Worm (Caenorhabditis elegans) whole organism, mixed stage, embryonic: ENCODE results near the gene clec-266.

Source experiments
- M03D4.4 ChIP-seq: sonication (generic microtip); optimal IDR thresholded peaks from 2 replicates; lab custom pipeline; 2017; ENCODE audit warnings: mild to moderate bottlenecking, missing genetic modification characterization, missing compliant biosample characterization
- bed-3 ChIP-seq: fragments of 200-800 bp; sonication (Bioruptor generic); optimal IDR thresholded peaks from 3 replicates; lab custom pipeline; 2018; ENCODE audit warnings: mild to moderate bottlenecking, missing genetic modification characterization, moderate library complexity, missing compliant biosample characterization
- blmp-1 ChIP-seq: fragments of 150-350 bp; optimal IDR thresholded peaks from 2 replicates; lab custom pipeline; 2014; ENCODE audit warnings: missing biosample characterization, missing genetic modification characterization
- ceh-39 ChIP-seq: fragments of 150-350 bp; optimal IDR thresholded peaks from 2 replicates; lab custom pipeline; 2014; ENCODE audit warnings: missing biosample characterization, missing genetic modification characterization
- ceh-43 ChIP-seq: fragments of 200-800 bp; sonication (Bioruptor generic); optimal IDR thresholded peaks from 2 replicates; lab custom pipeline; 2018; ENCODE audit warnings: mild to moderate bottlenecking, missing genetic modification characterization, moderate library complexity, missing compliant biosample characterization
- ceh-83 ChIP-seq: fragments of 200-800 bp; sonication (Bioruptor generic); optimal IDR thresholded peaks from 2 replicates; lab custom pipeline; 2018; ENCODE audit warnings: mild to moderate bottlenecking, missing genetic modification characterization, missing compliant biosample characterization
- ces-1 ChIP-seq: fragments of 150-350 bp; optimal IDR thresholded peaks from 2 replicates; lab custom pipeline; 2014; ENCODE audit warnings: missing biosample characterization, missing genetic modification reagents, missing genetic modification characterization
- cnd-1 ChIP-seq: fragments of 200-800 bp; sonication (Bioruptor generic); optimal IDR thresholded peaks from 2 replicates; lab custom pipeline; 2018; ENCODE audit warnings: mild to moderate bottlenecking, missing genetic modification characterization, missing compliant biosample characterization
- drap-1 ChIP-seq: fragments of 200-800 bp; sonication (Bioruptor generic); optimal IDR thresholded peaks from 3 replicates; lab custom pipeline; 2018; ENCODE audit warnings: mild to moderate bottlenecking, missing genetic modification characterization, missing compliant biosample characterization
- elt-1 ChIP-seq: sonication (generic microtip); optimal IDR thresholded peaks from 2 replicates; lab custom pipeline; 2017; ENCODE audit warnings: missing genetic modification characterization, mild to moderate bottlenecking, missing compliant biosample characterization, antibody characterized with exemption, moderate library complexity, borderline replicate concordance; ENCODE audit not compliant: insufficient read depth
- elt-3 ChIP-seq: fragments of 150-350 bp; optimal IDR thresholded peaks from 2 replicates; lab custom pipeline; 2014; ENCODE audit warnings: missing biosample characterization, missing genetic modification characterization
- flh-1 ChIP-seq: fragments of 200-800 bp; sonication (Bioruptor generic); optimal IDR thresholded peaks from 2 replicates; lab custom pipeline; 2018; ENCODE audit warnings: mild to moderate bottlenecking, missing genetic modification characterization, moderate library complexity, missing compliant biosample characterization
- ham-2 ChIP-seq: fragments of 200-800 bp; sonication (Bioruptor generic); optimal IDR thresholded peaks from 2 replicates; lab custom pipeline; 2018; ENCODE audit warnings: mild to moderate bottlenecking, missing genetic modification characterization, missing compliant biosample characterization
- hlh-1 ChIP-seq: fragments of 150-350 bp; optimal IDR thresholded peaks from 2 replicates; lab custom pipeline; 2014; ENCODE audit warnings: missing biosample characterization, missing genetic modification reagents, missing genetic modification characterization
- lin-13 ChIP-seq: fragments of 150-350 bp; optimal IDR thresholded peaks from 2 replicates; lab custom pipeline; 2014; ENCODE audit warnings: missing biosample characterization, missing genetic modification characterization
- lin-32 ChIP-seq: fragments of 200-800 bp; sonication (Bioruptor generic); optimal IDR thresholded peaks from 2 replicates; lab custom pipeline; 2018; ENCODE audit warnings: mild to moderate bottlenecking, missing genetic modification characterization, missing compliant biosample characterization
- lsy-2 ChIP-seq: fragments of 150-350 bp; optimal IDR thresholded peaks from 2 replicates; lab custom pipeline; 2014; ENCODE audit warnings: missing biosample characterization, missing genetic modification characterization
- mab-5 ChIP-seq: fragments of 150-350 bp; optimal IDR thresholded peaks from 2 replicates; lab custom pipeline; 2014; ENCODE audit warnings: missing biosample characterization, missing genetic modification characterization
- mep-1 ChIP-seq: fragments of 150-350 bp; optimal IDR thresholded peaks from 2 replicates; lab custom pipeline; 2017; ENCODE audit warnings: missing biosample characterization, missing genetic modification reagents, missing genetic modification characterization, inconsistent platforms
- mls-2 ChIP-seq: sonication (generic microtip); optimal IDR thresholded peaks from 2 replicates; lab custom pipeline; 2016; ENCODE audit warnings: mild to moderate bottlenecking, missing genetic modification characterization, moderate library complexity, missing compliant biosample characterization
- nhr-12 ChIP-seq: fragments of 150-350 bp; optimal IDR thresholded peaks from 2 replicates; lab custom pipeline; 2014; ENCODE audit warnings: missing biosample characterization, missing genetic modification characterization
- nhr-2 ChIP-seq: fragments of 150-350 bp; optimal IDR thresholded peaks from 2 replicates; lab custom pipeline; 2014; ENCODE audit warnings: missing biosample characterization, missing genetic modification characterization
- nhr-237 ChIP-seq: fragments of 150-350 bp; optimal IDR thresholded peaks from 2 replicates; lab custom pipeline; 2014; ENCODE audit warnings: missing biosample characterization, missing genetic modification characterization
- nhr-28 ChIP-seq: fragments of 150-350 bp; optimal IDR thresholded peaks from 2 replicates; lab custom pipeline; 2014; ENCODE audit warnings: missing biosample characterization, missing genetic modification characterization
- nhr-76 ChIP-seq: sonication (generic microtip); optimal IDR thresholded peaks from 2 replicates; lab custom pipeline; 2017; ENCODE audit warnings: missing biosample characterization, missing genetic modification characterization
- pha-4 ChIP-seq: fragments of 150-350 bp; optimal IDR thresholded peaks from 2 replicates; lab custom pipeline; 2018; ENCODE audit warnings: missing biosample characterization, missing genetic modification reagents, missing genetic modification characterization
- sem-2 ChIP-seq: fragments of 200-800 bp; sonication (Bioruptor generic); optimal IDR thresholded peaks from 2 replicates; lab custom pipeline; 2018; ENCODE audit warnings: mild to moderate bottlenecking, missing genetic modification characterization, missing compliant biosample characterization
- snpc-4 ChIP-seq: fragments of 150-350 bp; optimal IDR thresholded peaks from 2 replicates; lab custom pipeline; 2014; ENCODE audit warnings: missing biosample characterization, missing genetic modification characterization
- sptf-1 ChIP-seq: sonication (generic microtip); optimal IDR thresholded peaks from 2 replicates; lab custom pipeline; 2017; ENCODE audit warnings: mild to moderate bottlenecking, missing genetic modification characterization, moderate library complexity, missing compliant biosample characterization
- tbx-8 ChIP-seq: fragments of 200-800 bp; sonication (Bioruptor generic); optimal IDR thresholded peaks from 2 replicates; lab custom pipeline; 2018; ENCODE audit warnings: mild to moderate bottlenecking, missing genetic modification characterization, moderate library complexity, missing compliant biosample characterization
- unc-120 ChIP-seq: sonication (generic microtip); optimal IDR thresholded peaks from 2 replicates; lab custom pipeline; 2017; ENCODE audit warnings: missing genetic modification characterization, missing compliant biosample characterization; ENCODE audit not compliant: poor library complexity, severe bottlenecking
- unc-39 ChIP-seq: fragments of 150-350 bp; optimal IDR thresholded peaks from 2 replicates; lab custom pipeline; 2014; ENCODE audit warnings: missing biosample characterization, missing genetic modification characterization
- unc-62 ChIP-seq: fragments of 150-350 bp; optimal IDR thresholded peaks from 2 replicates; lab custom pipeline; 2014; ENCODE audit warnings: missing biosample characterization, missing genetic modification reagents, missing genetic modification characterization
- zip-8 ChIP-seq: fragments of 150-350 bp; optimal IDR thresholded peaks from 2 replicates; lab custom pipeline; 2014; ENCODE audit warnings: missing biosample characterization, missing genetic modification characterization
- ztf-11 ChIP-seq: fragments of 150-350 bp; optimal IDR thresholded peaks from 2 replicates; lab custom pipeline; 2014; ENCODE audit warnings: missing biosample characterization, missing genetic modification characterization

Gene clec-266

ce11 chrX:6622552-6623236 lies at the start of gene clec-266:
TSS of gene clec-266 (minus strand) at chrX:6622915.
- no peak for TF ChIP-seq bed-3 (GFP tag; lab: Kevin White, UChicago)
- TF ChIP-seq lin-32 (GFP tag; lab: Kevin White, UChicago): no peak
- TF ChIP-seq tbx-8 (GFP tag; lab: Kevin White, UChicago): no peak
- TF ChIP-seq zip-8 (tag; lab: Kevin White, UChicago): no peak
- TF ChIP-seq blmp-1 (tag; lab: Kevin White, UChicago): no peak
- TF ChIP-seq mab-5 (tag; lab: Kevin White, UChicago): no peak
- TF ChIP-seq mls-2 (tag; lab: Kevin White, UChicago): no peak
- no peak for TF ChIP-seq mep-1 (tag; lab: Kevin White, UChicago)
- no peak for TF ChIP-seq elt-1 (tag; lab: Kevin White, UChicago)
- peak; percentile 63 for TF ChIP-seq unc-39 (tag; lab: Kevin White, UChicago)
- TF ChIP-seq unc-120: no peak
- no peak for TF ChIP-seq flh-1
- no peak for TF ChIP-seq ztf-11 (tag; lab: Kevin White, UChicago)
- no peak for TF ChIP-seq drap-1 (GFP tag; lab: Kevin White, UChicago)
- peak; percentile 57 for TF ChIP-seq nhr-2 (tag; lab: Kevin White, UChicago)
- no peak for TF ChIP-seq unc-62 (GFP tag; lab: Kevin White, UChicago)
- TF ChIP-seq lsy-2 (tag; lab: Kevin White, UChicago): no peak
- no peak for TF ChIP-seq M03D4.4 (tag; lab: Kevin White, UChicago)
- no peak for TF ChIP-seq snpc-4 (tag; lab: Kevin White, UChicago)
- no peak for TF ChIP-seq ham-2 (GFP tag; lab: Kevin White, UChicago)
- TF ChIP-seq nhr-76: no peak
- TF ChIP-seq ceh-43 (GFP tag; lab: Kevin White, UChicago): peak; percentile 18
- TF ChIP-seq sptf-1 (tag; lab: Kevin White, UChicago): no peak
- no peak for TF ChIP-seq ces-1 (GFP tag; lab: Kevin White, UChicago)
- no peak for TF ChIP-seq elt-3 (tag; lab: Kevin White, UChicago)
- TF ChIP-seq ceh-83: no peak
- no peak for TF ChIP-seq cnd-1 (tag; lab: Kevin White, UChicago)
- no peak for TF ChIP-seq nhr-28 (tag; lab: Kevin White, UChicago)
- no peak for TF ChIP-seq sem-2
- TF ChIP-seq hlh-1 (tag; lab: Kevin White, UChicago): no peak
- TF ChIP-seq pha-4 (tag; lab: Kevin White, UChicago): no peak
- TF ChIP-seq nhr-12 (tag; lab: Kevin White, UChicago): peak; percentile 44
- TF ChIP-seq nhr-237 (tag; lab: Kevin White, UChicago): no peak
- peak; percentile 36 for TF ChIP-seq ceh-39
- TF ChIP-seq lin-13: no peak

- TF ChIP-seq mab-5 (tag; lab: Kevin White, UChicago) (no peak), sem-2 (no peak), elt-1 (tag; lab: Kevin White, UChicago) (no peak), nhr-2 (tag; lab: Kevin White, UChicago) (no peak), M03D4.4 (tag; lab: Kevin White, UChicago) (no peak), drap-1 (GFP tag; lab: Kevin White, UChicago) (no peak), unc-39 (tag; lab: Kevin White, UChicago) (no peak), unc-62 (GFP tag; lab: Kevin White, UChicago) (no peak), mep-1 (tag; lab: Kevin White, UChicago) (no peak), snpc-4 (tag; lab: Kevin White, UChicago) (no peak), bed-3 (GFP tag; lab: Kevin White, UChicago) (no peak), zip-8 (tag; lab: Kevin White, UChicago) (no peak), hlh-1 (tag; lab: Kevin White, UChicago) (no peak), cnd-1 (tag; lab: Kevin White, UChicago) (no peak), lin-32 (GFP tag; lab: Kevin White, UChicago) (no peak), mls-2 (tag; lab: Kevin White, UChicago) (no peak), flh-1 (no peak), blmp-1 (tag; lab: Kevin White, UChicago) (no peak)
Measured at ce11 chrX:6671717-6672116, 49.0 kb upstream of the clec-266 start.

- TF ChIP-seq nhr-12 (tag; lab: Kevin White, UChicago) (no peak), drap-1 (GFP tag; lab: Kevin White, UChicago) (no peak), nhr-76 (no peak), lin-13 (no peak), mep-1 (tag; lab: Kevin White, UChicago) (no peak), nhr-237 (tag; lab: Kevin White, UChicago) (no peak), ceh-39 (no peak), flh-1 (no peak), tbx-8 (GFP tag; lab: Kevin White, UChicago) (no peak), nhr-28 (tag; lab: Kevin White, UChicago) (no peak), ham-2 (GFP tag; lab: Kevin White, UChicago) (no peak), zip-8 (tag; lab: Kevin White, UChicago) (no peak), bed-3 (GFP tag; lab: Kevin White, UChicago) (no peak), pha-4 (tag; lab: Kevin White, UChicago) (no peak), hlh-1 (tag; lab: Kevin White, UChicago) (no peak), M03D4.4 (tag; lab: Kevin White, UChicago) (no peak)
- TF ChIP-seq, all 35 proteins: peak for 0
Measured at ce11 chrX:6669366-6669765, 46.7 kb upstream of the clec-266 start.
